Worm (Caenorhabditis elegans): ENCODE data around the gene ugt-54.

The ugt-54 gene

ce11 chrIV:10737011-10737553 lies 24.4 kb upstream of the ugt-54 start, which contains the start of gene grl-21 (continued):
- TF ChIP-seq hrde-1 (tag; optimal IDR thresholded peaks at IDR 0.05; ENCODE audit: borderline replicate concordance) (peak; percentile 58), mel-28 (tag; optimal IDR thresholded peaks at IDR 0.05; ENCODE audit: borderline replicate concordance) (peak; percentile 8), hsf-1 (GFP tag; IDR thresholded peaks at IDR 0.05) (peak; percentile 32; the same call in 1 of the 2 replicates), bed-2 (GFP tag; IDR thresholded peaks at IDR 0.05) (no peak), ztf-3 (GFP tag; optimal IDR thresholded peaks at IDR 0.05) (no peak), cebp-1 (GFP tag; IDR thresholded peaks at IDR 0.05) (no peak), cebp-1 (tag; optimal IDR thresholded peaks at IDR 0.05) (no peak), F57C9.4 (tag; optimal IDR thresholded peaks at IDR 0.05) (no peak), lin-26 (GFP tag; IDR thresholded peaks at IDR 0.05) (peak; percentile 50; the same call in 1 of the 2 replicates)

ce11 chrIV:10738328-10738727 lies 23.2 kb upstream of the ugt-54 start, which contains the start of gene ssp-34:
Gene ssp-34 (minus strand): TSS chrIV:10738602.
- TF ChIP-seq mes-4 (tag; optimal IDR thresholded peaks at IDR 0.05) (no peak), madf-10 (tag; optimal IDR thresholded peaks at IDR 0.05) (no peak), B0019.2 (GFP tag; conservative IDR thresholded peaks at IDR 0.05) (no peak), F49E8.2 (tag; optimal IDR thresholded peaks at IDR 0.05; ENCODE audit: insufficient read depth) (no peak), zfh-2 (GFP tag; conservative IDR thresholded peaks at IDR 0.05) (no peak), efl-1 (GFP tag; optimal IDR thresholded peaks at IDR 0.05) (no peak), ccch-3 (GFP tag; optimal IDR thresholded peaks at IDR 0.05) (no peak), pbrm-1 (GFP tag; IDR thresholded peaks at IDR 0.05) (no peak), pha-4 (tag; optimal IDR thresholded peaks at IDR 0.05) (no peak)

- no peak for TF ChIP-seq F23B12.7 (tag; optimal IDR thresholded peaks at IDR 0.05; ENCODE audit: insufficient read depth)
- no peak for TF ChIP-seq ztf-26 (tag; optimal IDR thresholded peaks at IDR 0.05)
- no peak for TF ChIP-seq ceh-79 (tag; optimal IDR thresholded peaks at IDR 0.05)
- TF ChIP-seq F57A8.1 (GFP tag; optimal IDR thresholded peaks at IDR 0.05), result no peak
- TF ChIP-seq xnd-1 (tag; optimal IDR thresholded peaks at IDR 0.05), result no peak
- TF ChIP-seq bed-1 (GFP tag; IDR thresholded peaks at IDR 0.05), result no peak
- no peak for TF ChIP-seq unc-62 (GFP tag; optimal IDR thresholded peaks at IDR 0.05)
- no peak for TF ChIP-seq efl-1 (GFP tag; optimal IDR thresholded peaks at IDR 0.05)
- no peak for TF ChIP-seq madf-6 (GFP tag; IDR thresholded peaks at IDR 0.05)
- no peak for TF ChIP-seq akir-1 (GFP tag; optimal IDR thresholded peaks at IDR 0.05)
- TF ChIP-seq atf-7 (tag; optimal IDR thresholded peaks at IDR 0.05), result no peak
- TF ChIP-seq ceh-100 (GFP tag; IDR thresholded peaks at IDR 0.05), result no peak
- TF ChIP-seq Y67H2A.10 (GFP tag; conservative IDR thresholded peaks at IDR 0.05), result no peak
- TF ChIP-seq ceh-91 (GFP tag; IDR thresholded peaks at IDR 0.05), result no peak
- no peak for TF ChIP-seq ztf-6 (GFP tag; IDR thresholded peaks at IDR 0.05)
These were observed 17.0 kb upstream of the ugt-54 start, which contains the start of gene T25B9.3 for ce11 chrIV:10744475-10744874. Gene T25B9.3 (plus strand): TSS chrIV:10744775.

- TF ChIP-seq D2030.7 (GFP tag; IDR thresholded peaks at IDR 0.05) (no peak), sea-2 (GFP tag; IDR thresholded peaks at IDR 0.05) (no peak), B0035.1 (tag; optimal IDR thresholded peaks at IDR 0.05) (no peak), ztf-25 (GFP tag; IDR thresholded peaks at IDR 0.05) (no peak), cebp-1 (GFP tag; IDR thresholded peaks at IDR 0.05) (no peak), cebp-1 (tag; optimal IDR thresholded peaks at IDR 0.05) (no peak), ztf-22 (GFP tag; optimal IDR thresholded peaks at IDR 0.05) (no peak), athp-1 (tag; optimal IDR thresholded peaks at IDR 0.05) (no peak), fkh-3 (tag; optimal IDR thresholded peaks at IDR 0.05) (no peak), lin-40 (tag; optimal IDR thresholded peaks at IDR 0.05) (no peak), madf-3 (GFP tag; IDR thresholded peaks at IDR 0.05) (no peak), mcd-1 (GFP tag; IDR thresholded peaks at IDR 0.05) (no peak), F55B11.4 (tag; optimal IDR thresholded peaks at IDR 0.05; ENCODE audit: borderline replicate concordance, insufficient read depth) (no peak), F52B5.7 (tag; optimal IDR thresholded peaks at IDR 0.05) (no peak), rcor-1 (GFP tag; IDR thresholded peaks at IDR 0.05) (no peak), die-1 (tag; optimal IDR thresholded peaks at IDR 0.05) (no peak)
These were observed 16.2 kb upstream of the ugt-54 start for ce11 chrIV:10745332-10745731.
